Worm (Caenorhabditis elegans): ENCODE data around the gene F11G11.13.
"Not testable (repeated sequence)": the region's sequence is repeated elsewhere in the genome, so short reads cannot be mapped to it uniquely, and the experiment has no call there.

Gene F11G11.13

DNA sequence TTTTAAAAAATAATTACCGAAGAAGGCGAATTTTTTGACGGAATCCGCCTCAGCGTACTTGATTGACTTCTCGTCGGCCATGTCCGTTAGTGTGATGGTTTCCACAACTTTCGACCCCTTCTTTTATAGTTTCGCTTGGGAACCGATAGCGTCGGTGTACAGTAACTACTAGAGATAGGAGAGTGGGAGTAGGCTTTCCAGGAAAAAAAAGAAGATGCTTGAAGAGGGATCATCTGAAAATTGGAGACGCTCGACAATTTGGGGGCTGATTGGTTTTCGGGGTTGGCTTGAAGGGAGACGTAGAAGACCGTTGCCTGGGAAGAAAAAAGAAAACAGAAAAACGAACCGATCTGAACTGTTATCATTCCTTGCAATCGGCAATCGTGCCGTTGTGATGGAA, 5.3 kb downstream of the F11G11.13 start, which contains the start of gene col-20:
col-20 (minus strand) TSS at position 101 of the 400 bp plus-strand sequence.
- TF ChIP-seq unc-120 (tag; optimal IDR thresholded peaks at IDR 0.05; ENCODE audit: poor library complexity, severe bottlenecking) = no peak
- no peak for TF ChIP-seq mep-1 (tag; optimal IDR thresholded peaks at IDR 0.05)
- TF ChIP-seq ztf-11 (tag; optimal IDR thresholded peaks at IDR 0.05) = no peak
- TF ChIP-seq elt-1 (tag; optimal IDR thresholded peaks at IDR 0.05; ENCODE audit: borderline replicate concordance, insufficient read depth) = no peak
- no peak for TF ChIP-seq unc-62 (GFP tag; optimal IDR thresholded peaks at IDR 0.05)
- TF ChIP-seq nhr-12 (tag; optimal IDR thresholded peaks at IDR 0.05) = no peak

DNA sequence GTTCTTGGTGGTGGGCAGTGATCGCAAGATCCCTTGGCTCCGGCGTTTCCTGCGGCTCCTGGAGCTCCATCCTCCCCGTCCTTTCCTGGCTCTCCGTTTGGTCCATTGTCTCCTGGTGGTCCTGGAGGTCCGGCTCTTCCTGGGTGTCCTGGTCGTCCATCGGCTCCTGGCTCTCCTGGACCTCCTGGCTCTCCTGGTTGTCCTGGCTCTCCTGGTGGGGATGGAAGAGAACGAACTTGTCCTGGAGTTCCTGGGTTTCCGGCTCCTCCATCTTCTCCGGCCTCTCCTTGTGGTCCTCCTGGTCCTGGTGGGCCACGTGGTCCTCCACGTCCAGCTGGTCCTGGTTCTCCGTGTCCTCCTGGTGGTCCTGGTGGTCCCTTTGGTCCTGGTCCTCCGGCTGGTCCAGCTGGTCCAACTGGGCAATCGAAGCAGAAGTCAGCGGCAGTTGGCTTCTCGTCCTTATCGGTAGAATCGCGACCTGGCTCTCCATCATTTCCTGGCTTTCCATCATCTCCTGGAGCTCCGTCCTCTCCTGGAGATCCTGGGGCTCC, 6.1 kb downstream of the F11G11.13 start:
- no peak for TF ChIP-seq tbx-8 (GFP tag; optimal IDR thresholded peaks at IDR 0.05)
- no peak for TF ChIP-seq blmp-1 (tag; optimal IDR thresholded peaks at IDR 0.05)
- TF ChIP-seq cnd-1 (tag; optimal IDR thresholded peaks at IDR 0.05) = no peak
- no peak for TF ChIP-seq mab-5 (tag; optimal IDR thresholded peaks at IDR 0.05)

- TF ChIP-seq lin-13 (tag; optimal IDR thresholded peaks at IDR 0.05) (no peak), drap-1 (GFP tag; optimal IDR thresholded peaks at IDR 0.05) (no peak), blmp-1 (tag; optimal IDR thresholded peaks at IDR 0.05) (no peak), ham-2 (GFP tag; optimal IDR thresholded peaks at IDR 0.05) (no peak), cnd-1 (tag; optimal IDR thresholded peaks at IDR 0.05) (no peak), unc-39 (tag; optimal IDR thresholded peaks at IDR 0.05) (no peak)
Measured at ce11 chrII:4867476-4867875, 8.5 kb downstream of the F11G11.13 start, which contains the start of gene col-17. col-17 (minus strand) TSS chrII:4867576.

- TF ChIP-seq nhr-76 (tag; optimal IDR thresholded peaks at IDR 0.05) = no peak
- TF ChIP-seq lin-13 (tag; optimal IDR thresholded peaks at IDR 0.05) = no peak
- TF ChIP-seq bed-3 (GFP tag; optimal IDR thresholded peaks at IDR 0.05) = no peak
- TF ChIP-seq elt-1 (tag; optimal IDR thresholded peaks at IDR 0.05; ENCODE audit: borderline replicate concordance, insufficient read depth) = no peak
- no peak for TF ChIP-seq M03D4.4 (tag; optimal IDR thresholded peaks at IDR 0.05)
- no peak for TF ChIP-seq ham-2 (GFP tag; optimal IDR thresholded peaks at IDR 0.05)
- TF ChIP-seq unc-39 (tag; optimal IDR thresholded peaks at IDR 0.05) = no peak
- no peak for TF ChIP-seq sem-2 (GFP tag; optimal IDR thresholded peaks at IDR 0.05)
Measured at ce11 chrII:4866045-4866444, 9.9 kb downstream of the F11G11.13 start.

ce11 chrII:4863357-4863756, 12.6 kb downstream of the F11G11.13 start, which contains the start of the genes mpst-4 and F11G11.14:
mpst-4 (minus strand) TSS chrII:4863457.
F11G11.14 (plus strand) TSS chrII:4863681.
- TF ChIP-seq sptf-1 (tag; optimal IDR thresholded peaks at IDR 0.05) = no peak
- no peak for TF ChIP-seq elt-3 (tag; optimal IDR thresholded peaks at IDR 0.05)
- no peak for TF ChIP-seq lin-13 (tag; optimal IDR thresholded peaks at IDR 0.05)
- TF ChIP-seq ceh-83 (GFP tag; optimal IDR thresholded peaks at IDR 0.05) = no peak
- no peak for TF ChIP-seq unc-120 (tag; optimal IDR thresholded peaks at IDR 0.05; ENCODE audit: poor library complexity, severe bottlenecking)
- no peak for TF ChIP-seq zip-8 (tag; optimal IDR thresholded peaks at IDR 0.05)
- no peak for TF ChIP-seq nhr-28 (tag; optimal IDR thresholded peaks at IDR 0.05)
- TF ChIP-seq sem-2 (GFP tag; optimal IDR thresholded peaks at IDR 0.05) = no peak
- no peak for TF ChIP-seq nhr-237 (tag; optimal IDR thresholded peaks at IDR 0.05)
- no peak for TF ChIP-seq ces-1 (GFP tag; optimal IDR thresholded peaks at IDR 0.05)
- no peak for TF ChIP-seq bed-3 (GFP tag; optimal IDR thresholded peaks at IDR 0.05)
- TF ChIP-seq mep-1 (tag; optimal IDR thresholded peaks at IDR 0.05) = no peak
- TF ChIP-seq blmp-1 (tag; optimal IDR thresholded peaks at IDR 0.05) = no peak
- no peak for TF ChIP-seq nhr-12 (tag; optimal IDR thresholded peaks at IDR 0.05)
- TF ChIP-seq lsy-2 (tag; optimal IDR thresholded peaks at IDR 0.05) = no peak
- no peak for TF ChIP-seq ceh-39 (tag; optimal IDR thresholded peaks at IDR 0.05)
- no peak for TF ChIP-seq tbx-8 (GFP tag; optimal IDR thresholded peaks at IDR 0.05)
- no peak for TF ChIP-seq flh-1 (GFP tag; optimal IDR thresholded peaks at IDR 0.05)
- TF ChIP-seq pha-4 (tag; optimal IDR thresholded peaks at IDR 0.05) = no peak
- no peak for TF ChIP-seq lin-32 (GFP tag; optimal IDR thresholded peaks at IDR 0.05)

- TF ChIP-seq drap-1, bed-3, lin-32 (GFP tag; optimal IDR thresholded peaks at IDR 0.05): not testable (repeated sequence)
Measured at ce11 chrII:4860260-4860659, 15.7 kb downstream of the F11G11.13 start, which contains the start of the genes nspd-5 and F11G11.4. nspd-5 (minus strand) TSS chrII:4860360. F11G11.4 (plus strand) TSS chrII:4860594.
